Worm (Caenorhabditis elegans) whole organism, young adult: ENCODE measurements around the gene sre-53.

Experiments
- F10E7.11 ChIP-seq: sonication (generic microtip); optimal IDR thresholded peaks from 2 replicates; lab custom pipeline; 2017; ENCODE audit warnings: mild to moderate bottlenecking, missing genetic modification characterization, moderate library complexity, missing compliant biosample characterization
- rec-8 ChIP-seq, 2 experiments: sonication (generic microtip); optimal IDR thresholded peaks; 2 replicates each; lab custom pipeline; 2016; ENCODE audit warnings: mild to moderate bottlenecking in 2 of 2, missing genetic modification characterization in 2 of 2, missing genetic modification reagents in 2 of 2, missing genotype in 2 of 2, missing biosample characterization in 1 of 2, missing compliant biosample characterization in 1 of 2, moderate library complexity in 1 of 2
- sdz-38 ChIP-seq: sonication (generic microtip); optimal IDR thresholded peaks from 2 replicates; lab custom pipeline; 2016; ENCODE audit warnings: missing genotype, missing genetic modification characterization, missing compliant biosample characterization
- xnd-1 ChIP-seq: sonication (generic microtip); optimal IDR thresholded peaks from 2 replicates; lab custom pipeline; 2016; ENCODE audit warnings: missing genotype, missing genetic modification reagents, missing genetic modification characterization, missing compliant biosample characterization
- ztf-3 ChIP-seq: fragments of 200-800 bp; sonication (Bioruptor generic); optimal IDR thresholded peaks from 2 replicates; lab custom pipeline; 2018; ENCODE audit warnings: mild to moderate bottlenecking, missing genetic modification characterization, missing compliant biosample characterization

ce11 chrII:12339152-12339551, 15.9 kb upstream of the sre-53 start:
- TF ChIP-seq ztf-3 (GFP tag; lab: Kevin White, UChicago) (no peak), xnd-1 (tag; lab: Kevin White, UChicago) (no peak), sdz-38 (tag; lab: Kevin White, UChicago) (no peak), F10E7.11 (no peak), rec-8 (tag; optimal IDR thresholded peaks at IDR 0.05; lab: Kevin White, UChicago) (no peak)
